Fruit fly (Drosophila melanogaster) whole organism, embryonic: ENCODE data around the gene Nf1.

ENCODE experiments used
- Abd-B ChIP-seq: fragments of 200-800 bp; sonication (Bioruptor generic); optimal IDR thresholded peaks from 2 replicates; lab custom pipeline; 2018; ENCODE audit warnings: missing biosample characterization, mild to moderate bottlenecking, missing genetic modification characterization, moderate library complexity
- Ada2b ChIP-seq: fragments of 200-800 bp; sonication (Bioruptor generic); IDR thresholded peaks from 2 replicates; pipeline ENCODE4 v1.3.6; 2022; ENCODE audit warnings: missing biosample characterization, missing genetic modification characterization
- Asciz ChIP-seq: fragments of 200-800 bp; sonication (Bioruptor generic); optimal IDR thresholded peaks from 2 replicates; lab custom pipeline; 2017; ENCODE audit warnings: missing biosample characterization, mild to moderate bottlenecking, missing genetic modification characterization, missing genetic modification reagents
- CG10274 ChIP-seq: fragments of 200-800 bp; sonication (Bioruptor generic); optimal IDR thresholded peaks from 3 replicates; lab custom pipeline; 2017; ENCODE audit warnings: missing biosample characterization, mild to moderate bottlenecking, missing genetic modification characterization
- CG10654 ChIP-seq: fragments of 200-800 bp; sonication (Bioruptor generic); optimal IDR thresholded peaks from 2 replicates; lab custom pipeline; 2016; ENCODE audit warnings: missing biosample characterization, missing genetic modification characterization
- CG12219 ChIP-seq: fragments of 200-800 bp; sonication (Bioruptor generic); optimal IDR thresholded peaks from 3 replicates; lab custom pipeline; 2018; ENCODE audit warnings: missing biosample characterization, mild to moderate bottlenecking, missing genetic modification characterization
- CG17186 ChIP-seq: fragments of 200-800 bp; sonication (Bioruptor generic); optimal IDR thresholded peaks from 3 replicates; lab custom pipeline; 2017; ENCODE audit warnings: missing biosample characterization, missing genetic modification reagents, missing genetic modification characterization
- CG18599 ChIP-seq: fragments of 200-800 bp; sonication (Bioruptor generic); optimal IDR thresholded peaks from 3 replicates; lab custom pipeline; 2017; ENCODE audit warnings: missing biosample characterization, missing genetic modification characterization, mild to moderate bottlenecking, moderate library complexity, missing genetic modification reagents
- CG2202 ChIP-seq: fragments of 200-800 bp; sonication (Bioruptor generic); optimal IDR thresholded peaks from 2 replicates; lab custom pipeline; 2018; ENCODE audit warnings: missing biosample characterization, mild to moderate bottlenecking, missing genetic modification characterization
- CG30431 ChIP-seq: fragments of 200-800 bp; sonication (Bioruptor generic); optimal IDR thresholded peaks from 2 replicates; lab custom pipeline; 2017; ENCODE audit warnings: missing biosample characterization, missing genetic modification characterization
- CG31441 ChIP-seq: fragments of 200-800 bp; sonication (Bioruptor generic); IDR thresholded peaks from 2 replicates; pipeline ENCODE4 v1.3.6; 2022; ENCODE audit warnings: missing biosample characterization, missing genetic modification characterization
- CG3838 ChIP-seq: fragments of 200-800 bp; sonication (Bioruptor generic); optimal IDR thresholded peaks from 3 replicates; lab custom pipeline; 2016; ENCODE audit warnings: missing biosample characterization, missing genetic modification characterization
- CG4730 ChIP-seq: fragments of 200-800 bp; sonication (Bioruptor generic); IDR thresholded peaks from 2 replicates; pipeline ENCODE4 v1.3.6; 2022; ENCODE audit warnings: missing biosample characterization, missing genetic modification characterization
- CG5245 ChIP-seq: fragments of 200-800 bp; sonication (Bioruptor generic); optimal IDR thresholded peaks from 3 replicates; lab custom pipeline; 2016; ENCODE audit warnings: missing biosample characterization, missing genetic modification characterization
- CG6254 ChIP-seq: fragments of 200-800 bp; sonication (Bioruptor generic); optimal IDR thresholded peaks from 3 replicates; lab custom pipeline; 2017; ENCODE audit warnings: mild to moderate bottlenecking, missing biosample characterization, missing genetic modification reagents, missing genetic modification characterization
- CG6272 ChIP-seq: fragments of 200-800 bp; sonication (Bioruptor generic); IDR thresholded peaks from 2 replicates; pipeline ENCODE4 v1.3.6; 2022; ENCODE audit warnings: missing biosample characterization, missing genetic modification characterization
- CG6791 ChIP-seq: fragments of 200-800 bp; sonication (Bioruptor generic); IDR thresholded peaks from 3 replicates; pipeline ENCODE4 v1.3.6; 2022; ENCODE audit warnings: missing biosample characterization, missing genetic modification characterization; ENCODE audit not compliant: partially characterized antibody
- CG8944 ChIP-seq: fragments of 200-800 bp; sonication (Bioruptor generic); optimal IDR thresholded peaks from 3 replicates; lab custom pipeline; 2016; ENCODE audit warnings: missing biosample characterization, missing genetic modification characterization
- CG9437 ChIP-seq: fragments of 200-800 bp; sonication (Bioruptor generic); optimal IDR thresholded peaks from 2 replicates; lab custom pipeline; 2018; ENCODE audit warnings: missing biosample characterization, mild to moderate bottlenecking, missing genetic modification characterization
- Dbx ChIP-seq: fragments of 200-800 bp; sonication (Bioruptor generic); IDR thresholded peaks from 3 replicates; pipeline ENCODE4 v1.3.6; 2022; ENCODE audit warnings: missing biosample characterization, missing genetic modification characterization
- Dref ChIP-seq: fragments of 200-800 bp; sonication (Bioruptor generic); IDR thresholded peaks from 2 replicates; pipeline ENCODE4 v1.3.6; 2022; ENCODE audit warnings: missing biosample characterization, missing genetic modification characterization
- E2f1 ChIP-seq: fragments of 200-800 bp; sonication (Bioruptor generic); IDR thresholded peaks from 2 replicates; pipeline ENCODE4 v1.3.6; 2022; ENCODE audit warnings: missing biosample characterization, missing genetic modification characterization
- Ets97D ChIP-seq: fragments of 200-800 bp; sonication (Bioruptor generic); optimal IDR thresholded peaks from 3 replicates; lab custom pipeline; 2016; ENCODE audit warnings: missing biosample characterization, missing genetic modification characterization
- Gug ChIP-seq: fragments of 200-800 bp; sonication (Bioruptor generic); IDR thresholded peaks from 4 replicates; pipeline ENCODE4 v1.3.6; 2022; ENCODE audit warnings: missing biosample characterization, missing genetic modification characterization
- HmgZ ChIP-seq: fragments of 200-800 bp; sonication (Bioruptor generic); optimal IDR thresholded peaks from 2 replicates; lab custom pipeline; 2018; ENCODE audit warnings: missing biosample characterization, mild to moderate bottlenecking, missing genetic modification characterization
- Hmr ChIP-seq: fragments of 200-800 bp; sonication (Bioruptor generic); optimal IDR thresholded peaks from 3 replicates; lab custom pipeline; 2017; ENCODE audit warnings: mild to moderate bottlenecking, missing biosample characterization, missing genetic modification reagents, missing genetic modification characterization
- Mrtf ChIP-seq: fragments of 200-800 bp; sonication (Bioruptor generic); IDR thresholded peaks from 3 replicates; pipeline ENCODE4 v1.3.6; 2022; ENCODE audit warnings: missing biosample characterization, missing genetic modification characterization
- Nf-YB ChIP-seq: fragments of 200-800 bp; sonication (Bioruptor generic); optimal IDR thresholded peaks from 3 replicates; lab custom pipeline; 2019; ENCODE audit warnings: missing biosample characterization, mild to moderate bottlenecking, missing genetic modification characterization, moderate library complexity
- Nf-YC ChIP-seq: fragments of 200-800 bp; optimal IDR thresholded peaks from 3 replicates; lab custom pipeline; 2019; ENCODE audit warnings: missing biosample characterization, mild to moderate bottlenecking, missing genetic modification characterization, moderate library complexity
- Oaz ChIP-seq: fragments of 200-800 bp; sonication (Bioruptor generic); IDR thresholded peaks from 2 replicates; pipeline ENCODE4 v1.3.6; 2022; ENCODE audit warnings: missing biosample characterization, missing genetic modification characterization
- Opbp ChIP-seq: fragments of 200-800 bp; sonication (Bioruptor generic); IDR thresholded peaks from 3 replicates; pipeline ENCODE4 v1.3.6; 2022; ENCODE audit warnings: missing biosample characterization, missing genetic modification characterization; ENCODE audit not compliant: partially characterized antibody
- Sox102F ChIP-seq: fragments of 200-800 bp; sonication (Bioruptor generic); optimal IDR thresholded peaks from 2 replicates; lab custom pipeline; 2018; ENCODE audit warnings: missing biosample characterization, mild to moderate bottlenecking, missing genetic modification characterization, moderate library complexity
- ara ChIP-seq: fragments of 200-800 bp; sonication (Bioruptor generic); IDR thresholded peaks from 2 replicates; pipeline ENCODE4 v1.3.6; 2022; ENCODE audit warnings: missing biosample characterization, missing genetic modification characterization
- ato ChIP-seq: fragments of 200-800 bp; sonication (Bioruptor generic); IDR thresholded peaks from 2 replicates; pipeline ENCODE4 v1.3.6; 2022; ENCODE audit warnings: missing biosample characterization, missing genetic modification characterization; ENCODE audit not compliant: partially characterized antibody
- bbx ChIP-seq: fragments of 200-800 bp; sonication (Bioruptor generic); IDR thresholded peaks from 2 replicates; pipeline ENCODE4 v1.3.6; 2022; ENCODE audit warnings: missing biosample characterization, missing genetic modification characterization; ENCODE audit not compliant: partially characterized antibody
- cato ChIP-seq: fragments of 200-800 bp; sonication (Bioruptor generic); optimal IDR thresholded peaks from 2 replicates; lab custom pipeline; 2016; ENCODE audit warnings: missing biosample characterization, missing genetic modification characterization, borderline replicate concordance
- crc ChIP-seq: fragments of 200-800 bp; sonication (Bioruptor generic); optimal IDR thresholded peaks from 2 replicates; lab custom pipeline; 2016; ENCODE audit warnings: missing biosample characterization, missing genetic modification characterization
- dmrt11E ChIP-seq: fragments of 200-800 bp; sonication (Bioruptor generic); optimal IDR thresholded peaks from 3 replicates; lab custom pipeline; 2018; ENCODE audit warnings: missing biosample characterization, mild to moderate bottlenecking, missing genetic modification characterization, moderate library complexity
- hth ChIP-seq: fragments of >200 bp; optimal IDR thresholded peaks from 2 replicates; lab custom pipeline; 2017; ENCODE audit warnings: inconsistent platforms
- jumu ChIP-seq: fragments of 200-800 bp; sonication (Bioruptor generic); optimal IDR thresholded peaks from 3 replicates; lab custom pipeline; 2016; ENCODE audit warnings: missing biosample characterization, missing genetic modification characterization
- mirr ChIP-seq: fragments of 200-800 bp; sonication (Bioruptor generic); optimal IDR thresholded peaks from 3 replicates; lab custom pipeline; 2018; ENCODE audit warnings: missing biosample characterization, mild to moderate bottlenecking, missing genetic modification characterization
- nau ChIP-seq: fragments of 200-800 bp; sonication (Bioruptor generic); optimal IDR thresholded peaks from 3 replicates; lab custom pipeline; 2017; ENCODE audit warnings: missing biosample characterization, mild to moderate bottlenecking, missing genetic modification characterization, missing genetic modification reagents
- pan ChIP-seq, 4 experiments: fragments of >200 bp in 3 of 4; fragments of 200-800 bp in 1 of 4; sonication (Bioruptor generic) in 1 of 4; optimal IDR thresholded peaks in 3 of 4; IDR thresholded peaks in 1 of 4; 2 replicates each; pipeline versions ENCODE4 v1.3.6 to Lab custom; 2017 to 2022; ENCODE audit warnings: missing biosample characterization in 2 of 4, missing genetic modification characterization in 2 of 4, mixed read lengths in 1 of 4
- ranshi ChIP-seq: fragments of 200-800 bp; sonication (Bioruptor generic); IDR thresholded peaks from 2 replicates; pipeline ENCODE4 v1.3.6; 2022; ENCODE audit warnings: missing biosample characterization, missing genetic modification characterization
- repo ChIP-seq: fragments of 200-800 bp; sonication (Bioruptor generic); optimal IDR thresholded peaks from 2 replicates; lab custom pipeline; 2016; ENCODE audit warnings: missing biosample characterization, missing genetic modification characterization
- rib ChIP-seq: fragments of 200-800 bp; sonication (Bioruptor generic); IDR thresholded peaks from 2 replicates; pipeline ENCODE4 v1.3.6; 2022; ENCODE audit warnings: missing biosample characterization, missing genetic modification characterization
- sens-2 ChIP-seq: fragments of 200-800 bp; sonication (Bioruptor generic); IDR thresholded peaks from 2 replicates; pipeline ENCODE4 v1.3.6; 2022; ENCODE audit warnings: missing biosample characterization, missing genetic modification characterization
- sima ChIP-seq: fragments of 200-800 bp; sonication (Bioruptor generic); optimal IDR thresholded peaks from 2 replicates; lab custom pipeline; 2016; ENCODE audit warnings: missing biosample characterization, missing genetic modification characterization
- tna ChIP-seq: fragments of 200-800 bp; sonication (Bioruptor generic); IDR thresholded peaks from 2 replicates; pipeline ENCODE4 v1.3.6; 2022; ENCODE audit warnings: missing biosample characterization, missing genetic modification characterization; ENCODE audit not compliant: partially characterized antibody
- yki ChIP-seq: fragments of >200 bp; optimal IDR thresholded peaks from 3 replicates; lab custom pipeline; 2018

The Nf1 gene

DNA sequence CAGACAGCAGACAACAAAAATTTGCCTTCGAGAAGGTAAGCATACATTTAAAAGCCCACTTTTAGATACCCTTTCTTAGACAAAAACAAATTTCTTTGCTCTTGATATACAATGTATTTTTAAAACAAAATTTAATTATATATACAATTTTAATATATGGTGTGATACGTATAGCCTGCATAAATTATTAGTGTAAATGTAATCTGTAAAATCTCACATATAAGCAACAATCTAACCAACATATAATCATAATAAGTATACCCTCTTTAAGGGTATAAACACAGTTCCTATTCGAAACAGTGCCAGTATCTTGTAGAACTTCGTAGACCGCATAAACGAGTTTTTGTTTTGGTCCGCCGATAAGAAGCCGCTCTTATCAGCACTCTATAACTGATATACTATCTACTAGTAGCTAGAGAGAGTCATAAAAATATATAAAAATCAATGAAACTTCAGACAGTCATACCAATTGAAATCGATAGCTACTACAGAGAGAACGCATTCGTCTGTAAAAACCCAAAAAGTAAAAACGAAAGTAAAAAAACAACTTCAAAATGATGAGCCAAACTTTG is 31.5 kb downstream of the Nf1 start, which contains the start of gene Kaz-m1 (continued):
- TF ChIP-seq ranshi = 0 out of 2 replicates have a peak, but pooled peaks have one; percentile 8
- TF ChIP-seq CG30431 (GFP tag; lab: Kevin White, UChicago) = no peak
- peak; percentile 4 for TF ChIP-seq mirr
- no peak for TF ChIP-seq CG4730 (GFP tag; lab: Robert Waterston, UW)
- TF ChIP-seq CG17186 (GFP tag; lab: Kevin White, UChicago) = no peak
- TF ChIP-seq jumu (GFP tag; lab: Kevin White, UChicago) = no peak
- TF ChIP-seq crc (GFP tag; lab: Kevin White, UChicago) = no peak
- TF ChIP-seq Ets97D (GFP tag; lab: Kevin White, UChicago) = no peak
- no peak for TF ChIP-seq Opbp (GFP tag; lab: Robert Waterston, UW)
- TF ChIP-seq tna (GFP tag; lab: Robert Waterston, UW) = no peak
- TF ChIP-seq Gug (GFP tag; lab: Robert Waterston, UW) = no peak
- no peak for TF ChIP-seq CG8944 (GFP tag; lab: Kevin White, UChicago)
- TF ChIP-seq nau (GFP tag; lab: Kevin White, UChicago) = no peak
- TF ChIP-seq Dref = no peak
- peak; percentile 79 for TF ChIP-seq CG31441
- TF ChIP-seq CG10274 (GFP tag; lab: Kevin White, UChicago) = no peak
- TF ChIP-seq Abd-B (GFP tag; lab: Kevin White, UChicago) = no peak
- no peak for TF ChIP-seq repo (GFP tag; lab: Kevin White, UChicago)
- TF ChIP-seq ara = no peak
- TF ChIP-seq sima (GFP tag; lab: Kevin White, UChicago) = no peak
- TF ChIP-seq Hmr (GFP tag; lab: Kevin White, UChicago) = peak; percentile 49
- no peak for TF ChIP-seq CG6791
- TF ChIP-seq CG9437 = peak; percentile 42
- no peak for TF ChIP-seq rib (GFP tag; lab: Robert Waterston, UW)
- TF ChIP-seq CG6272 (GFP tag; lab: Robert Waterston, UW) = no peak
- no peak for TF ChIP-seq Dbx (GFP tag; lab: Robert Waterston, UW)
- TF ChIP-seq HmgZ (tag; lab: Kevin White, UChicago) = peak; percentile 39
- TF ChIP-seq CG12219 (GFP tag; lab: Kevin White, UChicago) = no peak
- TF ChIP-seq Sox102F = peak; percentile 63
- no peak for TF ChIP-seq Asciz
- peak; percentile 22 for TF ChIP-seq CG6254 (GFP tag; lab: Kevin White, UChicago)
- TF ChIP-seq yki (lab: Kevin White, UChicago) = no peak
- TF ChIP-seq hth (lab: Kevin White, UChicago) = no peak
- no peak for TF ChIP-seq ato (GFP tag; lab: Robert Waterston, UW)
- TF ChIP-seq CG3838 = no peak
- peak; percentile 32 for TF ChIP-seq Nf-YC
- TF ChIP-seq dmrt11E (tag; lab: Kevin White, UChicago) = peak; percentile 73
- no peak for TF ChIP-seq CG2202 (tag; lab: Kevin White, UChicago)
- TF ChIP-seq Oaz (GFP tag; lab: Robert Waterston, UW) = no peak
- TF ChIP-seq bbx = no peak
- peak; percentile 56 for TF ChIP-seq Nf-YB
- TF ChIP-seq Mrtf (GFP tag; lab: Robert Waterston, UW) = no peak
- TF ChIP-seq pan (optimal IDR thresholded peaks at IDR 0.05; lab: Kevin White, UChicago) = no peak
- TF ChIP-seq pan (GFP tag; optimal IDR thresholded peaks at IDR 0.05 in 1 of 2, IDR thresholded peaks at IDR 0.05 in 1 of 2) = no peak
- TF ChIP-seq Ada2b (GFP tag; lab: Robert Waterston, UW) = no peak
- TF ChIP-seq E2f1 (GFP tag; lab: Robert Waterston, UW) = 0 out of 2 replicates have a peak, but pooled peaks have one; percentile 14
- TF ChIP-seq CG5245 (GFP tag; lab: Kevin White, UChicago) = no peak
- no peak for TF ChIP-seq sens-2
- no peak for TF ChIP-seq CG10654 (GFP tag; lab: Kevin White, UChicago)
- peak; percentile 54 for TF ChIP-seq CG18599 (GFP tag; lab: Kevin White, UChicago)
- TF ChIP-seq cato (GFP tag; lab: Kevin White, UChicago) = no peak
